Fruit fly (Drosophila melanogaster) S2 (cell line): ENCODE measurements around the gene CG12321.

ENCODE experiments used
- CG8478 ChIP-seq: fragments of >200 bp; optimal IDR thresholded peaks from 2 replicates; lab custom pipeline; 2018
- CTCF ChIP-seq, 2 experiments: fragments of >200 bp; optimal IDR thresholded peaks; 2 replicates each; lab custom pipeline; 2018

dm6 chr3R:18144853-18145252 is 43.7 kb downstream of the CG12321 start:
- TF ChIP-seq CTCF (optimal IDR thresholded peaks at IDR 0.05; lab: Kevin White, UChicago) (no peak), CG8478 (lab: Kevin White, UChicago) (no peak)
